Fruit fly (Drosophila melanogaster) Kc167 (cell line): ENCODE results near the gene Ir7f.

ENCODE experiments used
- psq ChIP-seq: fragments of >200 bp; optimal IDR thresholded peaks from 2 replicates; lab custom pipeline; 2017; ENCODE audit warnings: missing external identifiers
- ttk ChIP-seq: sonication (Bioruptor generic); optimal IDR thresholded peaks from 2 replicates; lab custom pipeline; 2017; ENCODE audit warnings: missing external identifiers

DNA sequence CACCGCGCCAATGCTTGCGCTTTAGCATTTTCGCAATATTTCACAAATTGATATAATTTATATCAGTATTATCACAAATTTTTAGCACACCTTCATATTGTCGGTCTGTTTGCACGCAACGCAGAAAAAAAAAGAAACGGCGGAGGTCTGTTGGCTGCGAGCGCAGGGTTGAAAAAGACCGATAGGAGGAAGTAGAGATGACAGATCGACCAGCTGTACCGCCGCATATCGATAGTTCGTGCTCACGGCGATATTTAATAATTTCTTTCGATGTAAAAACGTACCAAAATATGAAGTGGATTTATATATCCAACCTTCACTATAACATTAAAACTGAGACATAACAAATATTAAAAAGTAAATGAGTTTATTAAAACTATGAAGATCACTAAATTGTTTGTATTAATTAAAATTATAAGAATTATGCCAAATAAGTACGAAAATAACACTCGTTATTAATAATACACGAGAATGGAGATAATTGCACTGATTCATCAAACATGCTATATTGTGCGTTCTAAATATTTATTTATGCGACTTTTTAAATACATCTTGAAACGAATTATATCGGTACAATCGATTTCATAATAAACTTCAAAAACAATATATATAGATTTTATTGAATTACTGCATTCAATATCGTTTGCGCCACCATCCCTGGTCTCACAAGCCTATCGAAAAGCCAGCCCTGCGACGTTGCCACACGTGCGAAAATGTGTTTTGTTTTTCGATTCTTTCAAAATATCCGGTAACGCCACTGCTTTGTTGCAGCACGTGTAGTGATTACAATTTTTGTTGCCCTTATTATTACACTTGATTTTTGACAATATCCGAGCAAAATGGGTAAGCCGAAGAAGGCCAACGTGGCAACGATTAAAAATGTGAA, 17.6 kb upstream of the Ir7f start, which contains the start of the genes RpS6 and bys:
- TF ChIP-seq ttk, result no peak
- no peak for TF ChIP-seq psq (lab: Kevin White, UChicago)
